Worm (Caenorhabditis elegans) whole organism, late embryonic: ENCODE results near the gene F37C4.4.

Experiments used
- F13H6.1 ChIP-seq: sonication (generic microtip); optimal IDR thresholded peaks from 2 replicates; lab custom pipeline; 2016; ENCODE audit warnings: missing genetic modification characterization, missing compliant biosample characterization
- T23F11.4 ChIP-seq: fragments of 200-800 bp; sonication (Bioruptor generic); optimal IDR thresholded peaks from 2 replicates; lab custom pipeline; 2018; ENCODE audit warnings: mild to moderate bottlenecking, missing genetic modification characterization, missing compliant biosample characterization
- ama-1 ChIP-seq: fragments of 150-350 bp; optimal IDR thresholded peaks from 2 replicates; lab custom pipeline; 2014
- ceh-18 ChIP-seq: sonication (generic microtip); optimal IDR thresholded peaks from 2 replicates; lab custom pipeline; 2016; ENCODE audit warnings: missing genetic modification characterization, missing compliant biosample characterization
- ceh-2 ChIP-seq: sonication (generic microtip); optimal IDR thresholded peaks from 2 replicates; lab custom pipeline; 2016; ENCODE audit warnings: missing genotype, missing genetic modification characterization, missing compliant biosample characterization
- ceh-22 ChIP-seq: sonication (generic microtip); optimal IDR thresholded peaks from 2 replicates; lab custom pipeline; 2017; ENCODE audit warnings: missing biosample characterization, missing genetic modification characterization
- ceh-24 ChIP-seq: sonication (generic microtip); optimal IDR thresholded peaks from 2 replicates; lab custom pipeline; 2016; ENCODE audit warnings: mild to moderate bottlenecking, missing genetic modification characterization, missing compliant biosample characterization
- ceh-30 ChIP-seq: fragments of 150-350 bp; optimal IDR thresholded peaks from 2 replicates; lab custom pipeline; 2014; ENCODE audit warnings: missing biosample characterization, missing genetic modification characterization
- ceh-31 ChIP-seq: sonication (generic microtip); optimal IDR thresholded peaks from 2 replicates; lab custom pipeline; 2016; ENCODE audit warnings: missing genetic modification characterization, missing compliant biosample characterization
- ceh-48 ChIP-seq: sonication (generic microtip); optimal IDR thresholded peaks from 2 replicates; lab custom pipeline; 2016; ENCODE audit warnings: missing genetic modification characterization, inconsistent platforms, missing compliant biosample characterization
- ceh-6 ChIP-seq: fragments of 200-800 bp; sonication (Bioruptor generic); optimal IDR thresholded peaks from 2 replicates; lab custom pipeline; 2018; ENCODE audit warnings: mild to moderate bottlenecking, missing genetic modification characterization, missing compliant biosample characterization
- dmd-4 ChIP-seq: sonication (generic microtip); optimal IDR thresholded peaks from 2 replicates; lab custom pipeline; 2016; ENCODE audit warnings: borderline replicate concordance, missing genetic modification characterization, missing compliant biosample characterization
- dve-1 ChIP-seq: sonication (generic microtip); optimal IDR thresholded peaks from 2 replicates; lab custom pipeline; 2017; ENCODE audit warnings: antibody characterized with exemption, mild to moderate bottlenecking, missing genetic modification characterization, missing compliant biosample characterization
- ets-4 ChIP-seq: sonication (generic microtip); optimal IDR thresholded peaks from 2 replicates; lab custom pipeline; 2016; ENCODE audit warnings: missing genetic modification characterization, missing compliant biosample characterization
- eyg-1 ChIP-seq: sonication (generic microtip); optimal IDR thresholded peaks from 2 replicates; lab custom pipeline; 2016; ENCODE audit warnings: missing genotype, missing genetic modification characterization, missing compliant biosample characterization
- fkh-10 ChIP-seq: fragments of 150-350 bp; optimal IDR thresholded peaks from 2 replicates; lab custom pipeline; 2014; ENCODE audit warnings: missing biosample characterization, missing genetic modification reagents, missing genetic modification characterization
- hlh-15 ChIP-seq: sonication (generic microtip); optimal IDR thresholded peaks from 2 replicates; lab custom pipeline; 2016; ENCODE audit warnings: missing genetic modification characterization, missing compliant biosample characterization
- hlh-30 ChIP-seq: sonication (generic microtip); optimal IDR thresholded peaks from 2 replicates; lab custom pipeline; 2017; ENCODE audit warnings: antibody characterized with exemption, missing genetic modification characterization, missing compliant biosample characterization; ENCODE audit not compliant: insufficient read depth
- hlh-8 ChIP-seq: sonication (generic microtip); optimal IDR thresholded peaks from 2 replicates; lab custom pipeline; 2016; ENCODE audit warnings: missing genotype, missing genetic modification characterization, missing compliant biosample characterization
- lim-6 ChIP-seq: sonication (generic microtip); optimal IDR thresholded peaks from 2 replicates; lab custom pipeline; 2016; ENCODE audit warnings: missing genetic modification characterization, missing compliant biosample characterization
- lin-11 ChIP-seq: fragments of 200-800 bp; sonication (Bioruptor generic); optimal IDR thresholded peaks from 2 replicates; lab custom pipeline; 2018; ENCODE audit warnings: mild to moderate bottlenecking, missing genetic modification characterization, missing compliant biosample characterization
- mec-3 ChIP-seq: sonication (generic microtip); optimal IDR thresholded peaks from 2 replicates; lab custom pipeline; 2016; ENCODE audit warnings: borderline replicate concordance, missing genetic modification characterization, missing compliant biosample characterization
- npax-4 ChIP-seq: sonication (generic microtip); optimal IDR thresholded peaks from 2 replicates; lab custom pipeline; 2016; ENCODE audit warnings: missing genetic modification characterization, missing compliant biosample characterization
- pag-3 ChIP-seq: sonication (generic microtip); optimal IDR thresholded peaks from 2 replicates; lab custom pipeline; 2016; ENCODE audit warnings: missing compliant biosample characterization, missing genetic modification characterization, borderline replicate concordance
- pat-9 ChIP-seq: fragments of 200-800 bp; sonication (Bioruptor generic); optimal IDR thresholded peaks from 2 replicates; lab custom pipeline; 2018; ENCODE audit warnings: mild to moderate bottlenecking, missing genetic modification characterization, moderate library complexity, missing compliant biosample characterization
- pha-4 ChIP-seq: fragments of 150-350 bp; optimal IDR thresholded peaks from 2 replicates; lab custom pipeline; 2018; ENCODE audit warnings: missing biosample characterization, missing genetic modification reagents, missing genetic modification characterization
- ref-2 ChIP-seq: sonication (generic microtip); optimal IDR thresholded peaks from 2 replicates; lab custom pipeline; 2016; ENCODE audit warnings: missing genetic modification characterization, missing compliant biosample characterization
- sdc-2 ChIP-seq: sonication (generic microtip); optimal IDR thresholded peaks from 2 replicates; lab custom pipeline; 2016; ENCODE audit warnings: missing genotype, missing genetic modification characterization, missing compliant biosample characterization
- syd-9 ChIP-seq: sonication (generic microtip); optimal IDR thresholded peaks from 2 replicates; lab custom pipeline; 2016; ENCODE audit warnings: mild to moderate bottlenecking, missing genetic modification characterization, moderate library complexity, missing compliant biosample characterization
- ttx-3 ChIP-seq: sonication (generic microtip); optimal IDR thresholded peaks from 2 replicates; lab custom pipeline; 2016; ENCODE audit warnings: missing genetic modification reagents, missing genetic modification characterization, missing compliant biosample characterization
- unc-3 ChIP-seq, 2 experiments: fragments of 200-800 bp in 1 of 2; sonication (Bioruptor generic) in 1 of 2; sonication (generic microtip) in 1 of 2; conservative IDR thresholded peaks in 1 of 2; optimal IDR thresholded peaks in 1 of 2; 2 replicates each; pipeline versions ENCODE4 v1.3.6 to Lab custom; 2016 to 2022; ENCODE audit warnings: missing compliant biosample characterization in 2 of 2, missing genetic modification characterization in 2 of 2, missing genetic modification reagents in 1 of 2
- unc-42 ChIP-seq: sonication (generic microtip); optimal IDR thresholded peaks from 2 replicates; lab custom pipeline; 2016; ENCODE audit warnings: missing genotype, missing genetic modification characterization, missing compliant biosample characterization
- zip-5 ChIP-seq: sonication (generic microtip); optimal IDR thresholded peaks from 2 replicates; lab custom pipeline; 2016; ENCODE audit warnings: missing genetic modification characterization, missing compliant biosample characterization

The F37C4.4 gene

DNA sequence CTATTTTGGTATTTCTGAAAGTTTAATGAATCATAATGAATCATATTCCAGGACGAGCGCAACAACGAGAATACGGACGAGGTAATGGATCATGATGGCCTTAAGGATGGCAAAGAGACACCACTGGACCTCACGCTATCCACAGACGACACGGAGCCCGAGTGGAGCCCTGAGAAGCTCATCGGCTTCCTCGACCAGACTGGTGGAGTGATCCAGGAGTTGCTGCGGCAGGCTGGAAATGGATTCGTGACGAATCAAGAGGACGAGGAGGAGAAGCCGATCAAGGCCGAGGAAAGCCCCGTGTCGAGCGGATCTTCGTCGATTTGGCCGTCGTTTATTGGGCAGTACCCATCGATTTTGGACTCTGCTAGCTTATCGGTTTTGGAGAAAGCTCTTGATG, 7.6 kb upstream of the F37C4.4 start:
- TF ChIP-seq ceh-2 (tag; lab: Kevin White, UChicago) (no peak), ama-1 (lab: Kevin White, UChicago) (no peak), dve-1 (tag; lab: Kevin White, UChicago) (no peak), T23F11.4 (GFP tag; lab: Kevin White, UChicago) (no peak), mec-3 (tag; lab: Kevin White, UChicago) (no peak), fkh-10 (GFP tag; lab: Kevin White, UChicago) (peak; percentile 43), ceh-18 (tag; lab: Kevin White, UChicago) (no peak)

DNA sequence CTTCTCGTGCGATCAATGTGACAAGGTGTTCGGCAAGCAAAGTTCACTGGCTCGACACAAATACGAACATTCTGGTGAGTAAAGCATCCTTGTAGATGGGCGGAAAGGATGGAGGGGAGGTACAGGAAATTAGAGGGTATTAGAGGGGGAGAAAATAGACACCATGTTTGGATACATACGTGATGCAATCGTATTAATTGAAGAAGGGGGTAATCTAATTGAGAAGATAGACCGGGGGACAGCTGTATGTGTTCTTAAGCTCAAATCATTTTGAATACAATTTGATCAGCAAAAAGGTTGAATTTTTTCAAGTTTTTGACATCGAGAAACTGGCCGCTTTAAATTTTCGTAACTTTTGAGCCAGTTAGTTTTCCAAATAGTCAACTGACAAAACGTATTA, 6.7 kb upstream of the F37C4.4 start:
- TF ChIP-seq unc-42: peak; percentile 87
- no peak for TF ChIP-seq ama-1 (lab: Kevin White, UChicago)
- no peak for TF ChIP-seq mec-3 (tag; lab: Kevin White, UChicago)
- TF ChIP-seq F13H6.1: no peak
- TF ChIP-seq ceh-2 (tag; lab: Kevin White, UChicago): no peak
- TF ChIP-seq ceh-6: no peak
- TF ChIP-seq ceh-30 (tag; lab: Kevin White, UChicago): no peak
- peak; percentile 12 for TF ChIP-seq ceh-31 (tag; lab: Kevin White, UChicago)
- TF ChIP-seq dmd-4 (tag; lab: Kevin White, UChicago): no peak
- TF ChIP-seq ref-2: no peak
- TF ChIP-seq ceh-22 (tag; lab: Kevin White, UChicago): no peak
- TF ChIP-seq lin-11 (tag; lab: Kevin White, UChicago): no peak
- TF ChIP-seq, all 69 proteins: peak for 2

- TF ChIP-seq pat-9 (tag; lab: Kevin White, UChicago) (no peak), syd-9 (no peak), sdc-2 (no peak), lim-6 (tag; lab: Kevin White, UChicago) (no peak), hlh-30 (tag; lab: Kevin White, UChicago) (no peak), ceh-31 (tag; lab: Kevin White, UChicago) (no peak), hlh-8 (tag; lab: Kevin White, UChicago) (no peak), npax-4 (no peak), eyg-1 (tag; lab: Kevin White, UChicago) (no peak), ets-4 (tag; lab: Kevin White, UChicago) (no peak), ceh-18 (tag; lab: Kevin White, UChicago) (no peak), ceh-24 (tag; lab: Kevin White, UChicago) (no peak), zip-5 (no peak), hlh-15 (tag; lab: Kevin White, UChicago) (no peak), unc-3 (GFP tag; conservative IDR thresholded peaks at IDR 0.05; lab: Robert Waterston, UW) (no peak), unc-3 (tag; optimal IDR thresholded peaks at IDR 0.05; lab: Kevin White, UChicago) (no peak), ceh-48 (tag; lab: Kevin White, UChicago) (no peak)
Measured at ce11 chrIV:3862948-3863347, 4.2 kb upstream of the F37C4.4 start.

- TF ChIP-seq ref-2 (no peak), zip-5 (no peak)
Measured at ce11 chrIV:3864944-3865343, 2.2 kb upstream of the F37C4.4 start, which contains the start of gene aat-8. aat-8 (minus strand) TSS chrIV:3865044.

DNA sequence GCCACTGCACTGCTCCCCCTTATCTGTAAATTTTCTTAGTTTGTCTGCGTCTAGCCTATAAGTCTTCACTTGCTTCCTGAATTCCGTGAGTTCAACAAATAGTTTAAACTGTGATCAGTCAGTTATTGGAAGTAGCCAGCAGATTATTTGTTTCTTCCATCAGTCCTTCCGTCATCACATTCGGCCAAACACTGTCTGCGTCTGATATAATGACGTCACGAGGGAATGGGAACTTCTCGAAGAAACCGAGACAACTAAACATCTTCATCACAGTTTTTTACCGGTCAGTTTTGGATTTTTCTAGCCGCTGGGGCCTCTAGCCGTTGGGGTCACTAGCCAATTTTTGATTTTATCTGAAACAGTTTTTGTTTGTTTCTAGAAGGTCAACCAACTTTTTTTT, 1.1 kb upstream of the F37C4.4 start:
- no peak for TF ChIP-seq ceh-18 (tag; lab: Kevin White, UChicago)
- no peak for TF ChIP-seq dve-1 (tag; lab: Kevin White, UChicago)
- no peak for TF ChIP-seq ceh-30 (tag; lab: Kevin White, UChicago)
- TF ChIP-seq ref-2: no peak
- TF ChIP-seq ttx-3 (tag; lab: Kevin White, UChicago): no peak
- no peak for TF ChIP-seq pag-3 (tag; lab: Kevin White, UChicago)
- TF ChIP-seq pha-4 (tag; lab: Kevin White, UChicago): no peak
